Fruit fly (Drosophila melanogaster) whole organism, embryonic: Measurements from ENCODE around the gene CG7551.

Source experiments
- Abd-B ChIP-seq: fragments of 200-800 bp; sonication (Bioruptor generic); optimal IDR thresholded peaks from 2 replicates; lab custom pipeline; 2018; ENCODE audit warnings: missing biosample characterization, mild to moderate bottlenecking, missing genetic modification characterization, moderate library complexity
- Antp ChIP-seq: fragments of 200-800 bp; sonication (Bioruptor generic); optimal IDR thresholded peaks from 3 replicates; lab custom pipeline; 2016; ENCODE audit warnings: missing biosample characterization, missing genetic modification characterization
- Bgb ChIP-seq: fragments of 200-800 bp; sonication (Bioruptor generic); IDR thresholded peaks from 2 replicates; pipeline ENCODE4 v1.3.6; 2022; ENCODE audit warnings: missing biosample characterization, missing genetic modification characterization; ENCODE audit not compliant: partially characterized antibody
- CG10565 ChIP-seq: fragments of 200-800 bp; sonication (Bioruptor generic); optimal IDR thresholded peaks from 3 replicates; lab custom pipeline; 2016; ENCODE audit warnings: missing biosample characterization, mild to moderate bottlenecking, missing genetic modification characterization
- CG10654 ChIP-seq: fragments of 200-800 bp; sonication (Bioruptor generic); optimal IDR thresholded peaks from 2 replicates; lab custom pipeline; 2016; ENCODE audit warnings: missing biosample characterization, missing genetic modification characterization
- CG11695 ChIP-seq: fragments of 200-800 bp; sonication (Bioruptor generic); IDR thresholded peaks from 3 replicates; pipeline ENCODE4 v1.3.6; 2022; ENCODE audit warnings: missing biosample characterization, missing genetic modification characterization
- CG11696 ChIP-seq: fragments of 200-800 bp; sonication (Bioruptor generic); IDR thresholded peaks from 2 replicates; pipeline ENCODE4 v1.3.6; 2022; ENCODE audit warnings: missing biosample characterization, missing genetic modification characterization
- CG12299 ChIP-seq: fragments of 200-800 bp; sonication (Bioruptor generic); optimal IDR thresholded peaks from 2 replicates; lab custom pipeline; 2018; ENCODE audit warnings: missing biosample characterization, mild to moderate bottlenecking, missing genetic modification characterization
- CG14667 ChIP-seq: fragments of 200-800 bp; sonication (Bioruptor generic); IDR thresholded peaks from 2 replicates; pipeline ENCODE4 v1.3.6; 2022; ENCODE audit warnings: missing biosample characterization, missing genetic modification characterization
- CG15073 ChIP-seq: fragments of 200-800 bp; sonication (Bioruptor generic); optimal IDR thresholded peaks from 2 replicates; lab custom pipeline; 2016; ENCODE audit warnings: missing biosample characterization, missing genetic modification characterization
- CG1647 ChIP-seq: fragments of 200-800 bp; sonication (Bioruptor generic); optimal IDR thresholded peaks from 3 replicates; lab custom pipeline; 2016; ENCODE audit warnings: missing biosample characterization, missing genetic modification characterization
- CG16813 ChIP-seq: fragments of 200-800 bp; sonication (Bioruptor generic); IDR thresholded peaks from 3 replicates; pipeline ENCODE4 v1.3.6; 2022; ENCODE audit warnings: missing biosample characterization, missing genetic modification characterization; ENCODE audit not compliant: partially characterized antibody
- CG17328 ChIP-seq: fragments of 200-800 bp; sonication (Bioruptor generic); IDR thresholded peaks from 2 replicates; pipeline ENCODE4 v1.3.6; 2022; ENCODE audit warnings: missing biosample characterization, missing genetic modification characterization
- CG18599 ChIP-seq: fragments of 200-800 bp; sonication (Bioruptor generic); optimal IDR thresholded peaks from 3 replicates; lab custom pipeline; 2017; ENCODE audit warnings: missing biosample characterization, missing genetic modification characterization, mild to moderate bottlenecking, moderate library complexity, missing genetic modification reagents
- CG32767 ChIP-seq: fragments of 200-800 bp; sonication (Bioruptor generic); IDR thresholded peaks from 2 replicates; pipeline ENCODE4 v1.3.6; 2022; ENCODE audit warnings: missing biosample characterization, missing genetic modification characterization
- CG34376 ChIP-seq: fragments of 200-800 bp; sonication (Bioruptor generic); optimal IDR thresholded peaks from 2 replicates; lab custom pipeline; 2018; ENCODE audit warnings: missing biosample characterization, mild to moderate bottlenecking, missing genetic modification characterization
- CG3838 ChIP-seq: fragments of 200-800 bp; sonication (Bioruptor generic); optimal IDR thresholded peaks from 3 replicates; lab custom pipeline; 2016; ENCODE audit warnings: missing biosample characterization, missing genetic modification characterization
- CG4328 ChIP-seq: fragments of 200-800 bp; sonication (Bioruptor generic); optimal IDR thresholded peaks from 3 replicates; lab custom pipeline; 2017; ENCODE audit warnings: missing biosample characterization, missing genetic modification reagents, missing genetic modification characterization
- CG4424 ChIP-seq: fragments of 200-800 bp; sonication (Bioruptor generic); optimal IDR thresholded peaks from 3 replicates; lab custom pipeline; 2016; ENCODE audit warnings: missing biosample characterization, missing genetic modification characterization
- CG5953 ChIP-seq: fragments of 200-800 bp; sonication (Bioruptor generic); IDR thresholded peaks from 2 replicates; pipeline ENCODE4 v1.3.6; 2022; ENCODE audit warnings: missing biosample characterization, missing genetic modification characterization
- CG8359 ChIP-seq: fragments of 200-800 bp; sonication (Bioruptor generic); optimal IDR thresholded peaks from 2 replicates; lab custom pipeline; 2017; ENCODE audit warnings: missing biosample characterization, mild to moderate bottlenecking, missing genetic modification characterization, borderline replicate concordance
- CG9215 ChIP-seq: fragments of 200-800 bp; sonication (Bioruptor generic); IDR thresholded peaks from 2 replicates; pipeline ENCODE4 v1.3.6; 2022; ENCODE audit warnings: missing biosample characterization, missing genetic modification characterization
- CTCF ChIP-seq: fragments of 200-800 bp; sonication (Bioruptor generic); optimal IDR thresholded peaks from 2 replicates; lab custom pipeline; 2017; ENCODE audit warnings: missing biosample characterization, mild to moderate bottlenecking, missing genetic modification characterization, moderate library complexity
- CoRest ChIP-seq: fragments of 200-800 bp; sonication (Bioruptor generic); optimal IDR thresholded peaks from 3 replicates; lab custom pipeline; 2018; ENCODE audit warnings: missing biosample characterization, mild to moderate bottlenecking, missing genetic modification characterization, moderate library complexity
- Dbx ChIP-seq: fragments of 200-800 bp; sonication (Bioruptor generic); IDR thresholded peaks from 3 replicates; pipeline ENCODE4 v1.3.6; 2022; ENCODE audit warnings: missing biosample characterization, missing genetic modification characterization
- Deaf1 ChIP-seq: fragments of 200-800 bp; optimal IDR thresholded peaks from 3 replicates; lab custom pipeline; 2019; ENCODE audit warnings: missing biosample characterization, mild to moderate bottlenecking, missing genetic modification characterization, moderate library complexity
- Elba2 ChIP-seq: fragments of 200-800 bp; sonication (Bioruptor generic); optimal IDR thresholded peaks from 3 replicates; lab custom pipeline; 2016; ENCODE audit warnings: missing biosample characterization, missing genetic modification characterization
- HLH3B ChIP-seq: fragments of 200-800 bp; sonication (Bioruptor generic); IDR thresholded peaks from 2 replicates; pipeline ENCODE4 v1.3.6; 2022; ENCODE audit warnings: missing biosample characterization, missing genetic modification characterization
- HmgZ ChIP-seq: fragments of 200-800 bp; sonication (Bioruptor generic); optimal IDR thresholded peaks from 2 replicates; lab custom pipeline; 2018; ENCODE audit warnings: missing biosample characterization, mild to moderate bottlenecking, missing genetic modification characterization
- Max ChIP-seq: fragments of 200-800 bp; sonication (Bioruptor generic); optimal IDR thresholded peaks from 2 replicates; lab custom pipeline; 2016; ENCODE audit warnings: missing biosample characterization, mild to moderate bottlenecking, missing genetic modification characterization
- Spps ChIP-seq: fragments of 200-800 bp; sonication (Bioruptor generic); optimal IDR thresholded peaks from 2 replicates; lab custom pipeline; 2018; ENCODE audit warnings: missing biosample characterization, mild to moderate bottlenecking, missing genetic modification characterization
- br ChIP-seq: fragments of >200 bp; optimal IDR thresholded peaks from 2 replicates; lab custom pipeline; 2017
- cato ChIP-seq: fragments of 200-800 bp; sonication (Bioruptor generic); optimal IDR thresholded peaks from 2 replicates; lab custom pipeline; 2016; ENCODE audit warnings: missing biosample characterization, missing genetic modification characterization, borderline replicate concordance
- dysf ChIP-seq: fragments of 200-800 bp; sonication (Bioruptor generic); IDR thresholded peaks from 3 replicates; pipeline ENCODE4 v1.3.6; 2022; ENCODE audit warnings: missing biosample characterization, missing genetic modification characterization
- fd96Cb ChIP-seq: fragments of 200-800 bp; sonication (Bioruptor generic); optimal IDR thresholded peaks from 2 replicates; lab custom pipeline; 2018; ENCODE audit warnings: missing biosample characterization, mild to moderate bottlenecking, missing genetic modification characterization, moderate library complexity
- gce ChIP-seq: fragments of 200-800 bp; sonication (Bioruptor generic); IDR thresholded peaks from 3 replicates; pipeline ENCODE4 v1.3.6; 2022; ENCODE audit warnings: missing biosample characterization, missing genetic modification characterization
- her ChIP-seq: fragments of 200-800 bp; sonication (Bioruptor generic); optimal IDR thresholded peaks from 2 replicates; lab custom pipeline; 2016; ENCODE audit warnings: missing biosample characterization, missing genetic modification characterization
- kah ChIP-seq: fragments of 200-800 bp; sonication (Bioruptor generic); optimal IDR thresholded peaks from 2 replicates; lab custom pipeline; 2018; ENCODE audit warnings: missing biosample characterization, mild to moderate bottlenecking, missing genetic modification characterization
- mirr ChIP-seq: fragments of 200-800 bp; sonication (Bioruptor generic); optimal IDR thresholded peaks from 3 replicates; lab custom pipeline; 2018; ENCODE audit warnings: missing biosample characterization, mild to moderate bottlenecking, missing genetic modification characterization
- otp ChIP-seq: fragments of 200-800 bp; sonication (Bioruptor generic); IDR thresholded peaks from 3 replicates; pipeline ENCODE4, ENCODE4 v1.3.6; 2022; ENCODE audit warnings: missing biosample characterization, missing genetic modification characterization
- peb ChIP-seq: fragments of 200-800 bp; sonication (Bioruptor generic); IDR thresholded peaks from 2 replicates; pipeline ENCODE4 v1.3.6; 2022; ENCODE audit warnings: missing biosample characterization, missing genetic modification characterization
- pita ChIP-seq: fragments of 200-800 bp; sonication (Bioruptor generic); optimal IDR thresholded peaks from 2 replicates; lab custom pipeline; 2017; ENCODE audit warnings: missing biosample characterization, mild to moderate bottlenecking, missing genetic modification characterization
- pnt ChIP-seq: fragments of 200-800 bp; sonication (Bioruptor generic); optimal IDR thresholded peaks from 3 replicates; lab custom pipeline; 2016; ENCODE audit warnings: missing biosample characterization, missing genetic modification characterization
- pros ChIP-seq: fragments of 200-800 bp; sonication (Bioruptor generic); optimal IDR thresholded peaks from 3 replicates; lab custom pipeline; 2019; ENCODE audit warnings: missing biosample characterization, mild to moderate bottlenecking, missing genetic modification characterization, moderate library complexity
- psq ChIP-seq: fragments of 200-800 bp; sonication (Bioruptor generic); optimal IDR thresholded peaks from 2 replicates; lab custom pipeline; 2017; ENCODE audit warnings: missing biosample characterization, missing genetic modification characterization
- seq ChIP-seq: fragments of 200-800 bp; sonication (Bioruptor generic); IDR thresholded peaks from 2 replicates; pipeline ENCODE4 v1.3.6; 2022; ENCODE audit warnings: missing biosample characterization, missing genetic modification characterization
- tio ChIP-seq: fragments of 200-800 bp; sonication (Bioruptor generic); optimal IDR thresholded peaks from 2 replicates; lab custom pipeline; 2017; ENCODE audit warnings: missing biosample characterization, missing genetic modification characterization, inconsistent platforms
- trem ChIP-seq: fragments of 200-800 bp; optimal IDR thresholded peaks from 3 replicates; lab custom pipeline; 2019; ENCODE audit warnings: missing biosample characterization, mild to moderate bottlenecking, missing genetic modification characterization, moderate library complexity
- twi ChIP-seq: fragments of 200-800 bp; optimal IDR thresholded peaks from 2 replicates; lab custom pipeline; 2019; ENCODE audit warnings: missing biosample characterization, mild to moderate bottlenecking, missing genetic modification characterization, moderate library complexity
- wek ChIP-seq: fragments of 200-800 bp; sonication (Bioruptor generic); optimal IDR thresholded peaks from 3 replicates; lab custom pipeline; 2018; ENCODE audit warnings: missing biosample characterization, mild to moderate bottlenecking, missing genetic modification characterization, moderate library complexity

CG7551 gene

DNA sequence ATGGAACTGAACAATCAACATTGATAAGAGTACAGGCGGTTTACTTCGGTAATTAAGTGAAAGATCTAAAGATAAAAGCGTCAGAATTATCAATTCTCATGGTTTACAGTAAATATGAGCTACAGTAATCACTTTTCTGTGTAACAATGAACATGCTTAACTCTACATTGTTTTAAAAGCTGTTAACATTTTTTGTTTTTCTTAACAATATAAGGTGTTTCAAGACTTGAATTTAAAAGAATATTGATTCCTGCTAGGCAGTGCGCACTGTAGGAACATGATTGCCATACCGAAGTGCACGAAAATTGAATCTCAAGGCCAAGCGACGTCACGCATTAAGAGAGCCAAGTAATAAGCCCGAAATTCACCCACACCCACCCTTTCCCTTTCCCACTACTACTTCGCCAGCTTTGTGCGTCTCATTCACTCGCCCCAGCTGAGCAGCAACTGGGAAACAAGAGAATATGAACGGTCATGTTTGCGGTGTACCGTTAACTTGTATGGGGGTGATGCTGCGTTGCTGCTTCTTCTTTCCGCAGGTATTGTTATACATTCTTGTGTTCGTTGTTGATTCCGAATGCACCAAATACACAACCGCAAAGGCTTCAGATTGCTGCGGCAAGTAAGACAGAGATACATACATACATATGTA, 33.1 kb downstream of the CG7551 start (continued):
- TF ChIP-seq her (GFP tag; lab: Kevin White, UChicago) (peak; percentile 48), CoRest (peak; percentile 70), otp (peak; percentile 55; the same call in 1 of the 3 replicates), CG11696 (GFP tag; lab: Robert Waterston, UW) (peak; percentile 52), twi (no peak), CG11695 (peak; percentile 52), cato (GFP tag; lab: Kevin White, UChicago) (no peak), CG18599 (GFP tag; lab: Kevin White, UChicago) (peak; percentile 72), seq (GFP tag; lab: Robert Waterston, UW) (0 out of 2 replicates have a peak, but pooled peaks have one; percentile 16), CG15073 (GFP tag; lab: Kevin White, UChicago) (peak; percentile 21), tio (GFP tag; lab: Kevin White, UChicago) (peak; percentile 40), CG32767 (GFP tag; lab: Robert Waterston, UW) (peak; percentile 49; the same call in 1 of the 2 replicates), CG17328 (peak; percentile 68), pita (GFP tag; lab: Kevin White, UChicago) (no peak), CG4328 (GFP tag; lab: Kevin White, UChicago) (no peak), kah (GFP tag; lab: Kevin White, UChicago) (no peak), CG10654 (GFP tag; lab: Kevin White, UChicago) (peak; percentile 12), peb (GFP tag; lab: Robert Waterston, UW) (0 out of 2 replicates have a peak, but pooled peaks have one; percentile 12), Antp (GFP tag; lab: Kevin White, UChicago) (peak; percentile 24), HLH3B (peak; percentile 71), Abd-B (GFP tag; lab: Kevin White, UChicago) (peak; percentile 37), CG9215 (GFP tag; lab: Robert Waterston, UW) (no peak), Spps (no peak), gce (GFP tag; lab: Robert Waterston, UW) (no peak), CG12299 (tag; lab: Kevin White, UChicago) (peak; percentile 9), fd96Cb (tag; lab: Kevin White, UChicago) (peak; percentile 50), mirr (GFP tag; lab: Kevin White, UChicago) (peak; percentile 31), trem (tag; lab: Kevin White, UChicago) (peak; percentile 14), pnt (peak; percentile 17), wek (no peak), CG10565 (GFP tag; lab: Kevin White, UChicago) (no peak), Max (GFP tag; lab: Kevin White, UChicago) (peak; percentile 11), Deaf1 (peak; percentile 25), pros (GFP tag; lab: Kevin White, UChicago) (peak; percentile 57), CG8359 (no peak), CG16813 (GFP tag; lab: Robert Waterston, UW) (no peak), br (lab: Kevin White, UChicago) (no peak), Dbx (GFP tag; lab: Robert Waterston, UW) (peak; percentile 64), psq (GFP tag; lab: Kevin White, UChicago) (no peak), Elba2 (GFP tag; lab: Kevin White, UChicago) (no peak), CG5953 (GFP tag; lab: Robert Waterston, UW) (0 out of 2 replicates have a peak, but pooled peaks have one; percentile 33), Bgb (GFP tag; lab: Robert Waterston, UW) (no peak; the same call in 1 of the 2 replicates), CG34376 (GFP tag; lab: Kevin White, UChicago) (peak; percentile 21), CG14667 (no peak; the same call in 1 of the 2 replicates), CG3838 (GFP tag; lab: Kevin White, UChicago) (no peak), dysf (GFP tag; lab: Robert Waterston, UW) (peak; percentile 80), CTCF (GFP tag; lab: Kevin White, UChicago) (no peak), HmgZ (tag; lab: Kevin White, UChicago) (peak; percentile 60), CG1647 (no peak), CG4424 (GFP tag; lab: Kevin White, UChicago) (peak; percentile 34)
